Fruit fly (Drosophila melanogaster) whole organism, embryonic: ENCODE measurements around the gene CG15878.
A peak's percentile ranks its signal among the peaks of the same experiment; 100 is the strongest.

Experiments used
- Antp ChIP-seq: fragments of 200-800 bp; sonication (Bioruptor generic); optimal IDR thresholded peaks from 3 replicates; lab custom pipeline; 2016; ENCODE audit warnings: missing biosample characterization, missing genetic modification characterization
- Atf3 ChIP-seq: fragments of 200-800 bp; sonication (Bioruptor generic); optimal IDR thresholded peaks from 3 replicates; lab custom pipeline; 2016; ENCODE audit warnings: missing biosample characterization, missing genetic modification characterization
- B-H2 ChIP-seq: fragments of 200-800 bp; sonication (Bioruptor generic); optimal IDR thresholded peaks from 2 replicates; lab custom pipeline; 2018; ENCODE audit warnings: missing biosample characterization, mild to moderate bottlenecking, missing genetic modification characterization
- Bdp1 ChIP-seq: fragments of 200-800 bp; sonication (Bioruptor generic); optimal IDR thresholded peaks from 3 replicates; lab custom pipeline; 2016; ENCODE audit warnings: missing biosample characterization, missing genetic modification characterization
- CG10565 ChIP-seq: fragments of 200-800 bp; sonication (Bioruptor generic); optimal IDR thresholded peaks from 3 replicates; lab custom pipeline; 2016; ENCODE audit warnings: missing biosample characterization, mild to moderate bottlenecking, missing genetic modification characterization
- CG12071 ChIP-seq: fragments of 200-800 bp; sonication (Bioruptor generic); optimal IDR thresholded peaks from 3 replicates; lab custom pipeline; 2018; ENCODE audit warnings: missing biosample characterization, mild to moderate bottlenecking, missing genetic modification characterization
- CG12769 ChIP-seq: fragments of 200-800 bp; sonication (Bioruptor generic); optimal IDR thresholded peaks from 2 replicates; lab custom pipeline; 2019; ENCODE audit warnings: missing biosample characterization, mild to moderate bottlenecking, missing genetic modification characterization, moderate library complexity
- CG13424 ChIP-seq: fragments of 200-800 bp; sonication (Bioruptor generic); optimal IDR thresholded peaks from 2 replicates; lab custom pipeline; 2019; ENCODE audit warnings: missing biosample characterization, mild to moderate bottlenecking, missing genetic modification characterization, moderate library complexity
- CG14710 ChIP-seq: fragments of 200-800 bp; sonication (Bioruptor generic); optimal IDR thresholded peaks from 3 replicates; lab custom pipeline; 2019; ENCODE audit warnings: missing biosample characterization, mild to moderate bottlenecking, missing genetic modification characterization, moderate library complexity
- CG15073 ChIP-seq: fragments of 200-800 bp; sonication (Bioruptor generic); optimal IDR thresholded peaks from 2 replicates; lab custom pipeline; 2016; ENCODE audit warnings: missing biosample characterization, missing genetic modification characterization
- CG1529 ChIP-seq: fragments of 200-800 bp; sonication (Bioruptor generic); optimal IDR thresholded peaks from 3 replicates; lab custom pipeline; 2018; ENCODE audit warnings: missing biosample characterization, missing genetic modification characterization
- CG16815 ChIP-seq: fragments of 200-800 bp; sonication (Bioruptor generic); optimal IDR thresholded peaks from 3 replicates; lab custom pipeline; 2017; ENCODE audit warnings: missing biosample characterization, mild to moderate bottlenecking, missing genetic modification characterization
- CG18599 ChIP-seq: fragments of 200-800 bp; sonication (Bioruptor generic); optimal IDR thresholded peaks from 3 replicates; lab custom pipeline; 2017; ENCODE audit warnings: missing biosample characterization, missing genetic modification characterization, mild to moderate bottlenecking, moderate library complexity, missing genetic modification reagents
- CG30431 ChIP-seq: fragments of 200-800 bp; sonication (Bioruptor generic); optimal IDR thresholded peaks from 2 replicates; lab custom pipeline; 2017; ENCODE audit warnings: missing biosample characterization, missing genetic modification characterization
- CG5245 ChIP-seq: fragments of 200-800 bp; sonication (Bioruptor generic); optimal IDR thresholded peaks from 3 replicates; lab custom pipeline; 2016; ENCODE audit warnings: missing biosample characterization, missing genetic modification characterization
- CG7745 ChIP-seq: fragments of 200-800 bp; sonication (Bioruptor generic); optimal IDR thresholded peaks from 2 replicates; lab custom pipeline; 2018; ENCODE audit warnings: missing biosample characterization, mild to moderate bottlenecking, missing genetic modification characterization, moderate library complexity
- CG7987 ChIP-seq: fragments of 200-800 bp; sonication (Bioruptor generic); optimal IDR thresholded peaks from 2 replicates; lab custom pipeline; 2018; ENCODE audit warnings: missing biosample characterization, mild to moderate bottlenecking, missing genetic modification characterization, moderate library complexity
- CG8388 ChIP-seq: fragments of 200-800 bp; sonication (Bioruptor generic); optimal IDR thresholded peaks from 2 replicates; lab custom pipeline; 2019; ENCODE audit warnings: missing biosample characterization, mild to moderate bottlenecking, missing genetic modification characterization, moderate library complexity
- CG9876 ChIP-seq: fragments of 200-800 bp; sonication (Bioruptor generic); optimal IDR thresholded peaks from 2 replicates; lab custom pipeline; 2016; ENCODE audit warnings: missing biosample characterization, missing genetic modification characterization
- HHEX ChIP-seq: fragments of 200-800 bp; sonication (Bioruptor generic); optimal IDR thresholded peaks from 3 replicates; lab custom pipeline; 2017; ENCODE audit warnings: missing biosample characterization, mild to moderate bottlenecking, missing genetic modification characterization, missing genetic modification reagents
- Hey ChIP-seq: fragments of 200-800 bp; sonication (Bioruptor generic); optimal IDR thresholded peaks from 3 replicates; lab custom pipeline; 2018; ENCODE audit warnings: missing biosample characterization, mild to moderate bottlenecking, missing genetic modification characterization
- Hmr ChIP-seq: fragments of 200-800 bp; sonication (Bioruptor generic); optimal IDR thresholded peaks from 3 replicates; lab custom pipeline; 2017; ENCODE audit warnings: mild to moderate bottlenecking, missing biosample characterization, missing genetic modification reagents, missing genetic modification characterization
- Oli ChIP-seq: fragments of 200-800 bp; sonication (Bioruptor generic); optimal IDR thresholded peaks from 2 replicates; lab custom pipeline; 2018; ENCODE audit warnings: missing biosample characterization, mild to moderate bottlenecking, missing genetic modification characterization, moderate library complexity
- br ChIP-seq: fragments of >200 bp; optimal IDR thresholded peaks from 2 replicates; lab custom pipeline; 2017
- chinmo ChIP-seq: fragments of 200-800 bp; sonication (Bioruptor generic); IDR thresholded peaks from 4 replicates; pipeline ENCODE4 v1.3.6; 2022; ENCODE audit warnings: missing biosample characterization, missing genetic modification characterization; ENCODE audit not compliant: partially characterized antibody
- crp ChIP-seq, 2 experiments: fragments of 200-800 bp; sonication (Bioruptor generic); optimal IDR thresholded peaks; 2 replicates in 1 of 2; 3 replicates in 1 of 2; lab custom pipeline; 2017; ENCODE audit warnings: missing biosample characterization in 2 of 2, missing genetic modification characterization in 2 of 2, mild to moderate bottlenecking in 1 of 2, moderate library complexity in 1 of 2
- danr ChIP-seq: fragments of 200-800 bp; sonication (Bioruptor generic); IDR thresholded peaks from 2 replicates; pipeline ENCODE4 v1.3.6; 2022; ENCODE audit warnings: missing biosample characterization, missing genetic modification characterization
- dati ChIP-seq: fragments of 200-800 bp; sonication (Bioruptor generic); IDR thresholded peaks from 2 replicates; pipeline ENCODE4 v1.3.6; 2022; ENCODE audit warnings: missing biosample characterization, missing genetic modification characterization
- exex ChIP-seq: fragments of 200-800 bp; sonication (Bioruptor generic); optimal IDR thresholded peaks from 4 replicates; lab custom pipeline; 2018; ENCODE audit warnings: missing biosample characterization, mild to moderate bottlenecking, missing genetic modification characterization, moderate library complexity
- fu2 ChIP-seq: fragments of 200-800 bp; sonication (Bioruptor generic); optimal IDR thresholded peaks from 2 replicates; lab custom pipeline; 2016; ENCODE audit warnings: missing biosample characterization, missing genetic modification characterization
- grau ChIP-seq: fragments of 200-800 bp; optimal IDR thresholded peaks from 3 replicates; lab custom pipeline; 2019; ENCODE audit warnings: missing biosample characterization, mild to moderate bottlenecking, missing genetic modification characterization, moderate library complexity
- grn ChIP-seq: fragments of 200-800 bp; sonication (Bioruptor generic); optimal IDR thresholded peaks from 3 replicates; lab custom pipeline; 2017; ENCODE audit warnings: missing biosample characterization, missing genetic modification characterization
- hbn ChIP-seq: fragments of 200-800 bp; sonication (Bioruptor generic); IDR thresholded peaks from 2 replicates; pipeline ENCODE4 v1.3.6; 2022; ENCODE audit warnings: missing biosample characterization, missing genetic modification characterization; ENCODE audit not compliant: partially characterized antibody
- hth ChIP-seq: fragments of >200 bp; optimal IDR thresholded peaks from 2 replicates; lab custom pipeline; 2017; ENCODE audit warnings: inconsistent platforms
- insv ChIP-seq, 2 experiments: fragments of 200-800 bp; sonication (Bioruptor generic); optimal IDR thresholded peaks; 3 replicates each; lab custom pipeline; 2016 to 2018; ENCODE audit warnings: missing biosample characterization in 2 of 2, missing genetic modification characterization in 2 of 2
- nmo ChIP-seq: fragments of 200-800 bp; sonication (Bioruptor generic); optimal IDR thresholded peaks from 2 replicates; lab custom pipeline; 2018; ENCODE audit warnings: missing biosample characterization, mild to moderate bottlenecking, missing genetic modification characterization, moderate library complexity
- prd ChIP-seq, 3 experiments: fragments of >200 bp in 2 of 3; fragments of 200-800 bp in 1 of 3; sonication (Bioruptor generic) in 1 of 3; optimal IDR thresholded peaks in 2 of 3; IDR thresholded peaks in 1 of 3; 2 replicates in 2 of 3; 3 replicates in 1 of 3; pipeline versions ENCODE4 v1.3.6 to Lab custom; 2017 to 2022; ENCODE audit warnings: missing biosample characterization in 1 of 3, missing genetic modification characterization in 1 of 3
- psq ChIP-seq: fragments of 200-800 bp; sonication (Bioruptor generic); optimal IDR thresholded peaks from 2 replicates; lab custom pipeline; 2017; ENCODE audit warnings: missing biosample characterization, missing genetic modification characterization
- pzg ChIP-seq: fragments of 200-800 bp; sonication (Bioruptor generic); optimal IDR thresholded peaks from 3 replicates; lab custom pipeline; 2018; ENCODE audit warnings: missing biosample characterization, mild to moderate bottlenecking, missing genetic modification characterization, moderate library complexity
- salm ChIP-seq: fragments of 200-800 bp; sonication (Bioruptor generic); optimal IDR thresholded peaks from 2 replicates; lab custom pipeline; 2018; ENCODE audit warnings: missing biosample characterization, mild to moderate bottlenecking, missing genetic modification characterization
- schlank ChIP-seq: fragments of 200-800 bp; sonication (Bioruptor generic); optimal IDR thresholded peaks from 2 replicates; lab custom pipeline; 2018; ENCODE audit warnings: missing biosample characterization, mild to moderate bottlenecking, missing genetic modification characterization
- sd ChIP-seq: fragments of 200-800 bp; sonication (Bioruptor generic); optimal IDR thresholded peaks from 3 replicates; lab custom pipeline; 2018; ENCODE audit warnings: missing biosample characterization, mild to moderate bottlenecking, missing genetic modification characterization, moderate library complexity
- sens-2 ChIP-seq: fragments of 200-800 bp; sonication (Bioruptor generic); IDR thresholded peaks from 2 replicates; pipeline ENCODE4 v1.3.6; 2022; ENCODE audit warnings: missing biosample characterization, missing genetic modification characterization
- ttk ChIP-seq: fragments of 200-800 bp; sonication (Bioruptor generic); IDR thresholded peaks from 2 replicates; pipeline ENCODE4 v2.1.2; 2022; ENCODE audit warnings: missing biosample characterization, missing genetic modification characterization
- wor ChIP-seq: fragments of 200-800 bp; sonication (Bioruptor generic); IDR thresholded peaks from 2 replicates; pipeline ENCODE4 v1.3.6; 2022; ENCODE audit warnings: missing biosample characterization, missing genetic modification characterization

The CG15878 gene

DNA sequence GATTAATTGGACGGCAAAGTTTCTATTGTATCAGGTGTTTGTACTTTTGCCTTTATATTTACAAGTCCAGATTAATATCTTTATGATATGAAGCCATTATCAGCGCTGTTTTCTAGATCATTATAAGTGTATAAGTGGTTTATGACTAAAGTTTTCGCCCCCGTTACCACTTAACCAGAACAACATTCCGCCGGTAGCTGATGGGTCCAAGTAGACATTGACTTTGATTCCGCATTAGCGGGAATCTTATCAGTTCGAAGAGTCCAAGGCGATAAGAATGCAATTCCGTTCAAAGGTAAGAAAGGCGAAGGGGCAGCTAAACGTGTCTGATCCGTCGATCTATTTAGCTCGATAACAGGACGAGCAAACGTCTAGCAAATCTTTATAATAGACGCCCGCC is 20.8 kb downstream of the CG15878 start:
- TF ChIP-seq sd (tag; lab: Kevin White, UChicago) (peak; percentile 62), grn (GFP tag; lab: Kevin White, UChicago) (peak; percentile 41), Hey (tag; lab: Kevin White, UChicago) (peak; percentile 74), crp (GFP tag; optimal IDR thresholded peaks at IDR 0.05; lab: Kevin White, UChicago) (no peak), exex (tag; lab: Kevin White, UChicago) (peak; percentile 34), insv (GFP tag; optimal IDR thresholded peaks at IDR 0.05; lab: Kevin White, UChicago) (no peak), CG1529 (GFP tag; lab: Kevin White, UChicago) (no peak)
- TF ChIP-seq, all 482 proteins: peak for 4

DNA sequence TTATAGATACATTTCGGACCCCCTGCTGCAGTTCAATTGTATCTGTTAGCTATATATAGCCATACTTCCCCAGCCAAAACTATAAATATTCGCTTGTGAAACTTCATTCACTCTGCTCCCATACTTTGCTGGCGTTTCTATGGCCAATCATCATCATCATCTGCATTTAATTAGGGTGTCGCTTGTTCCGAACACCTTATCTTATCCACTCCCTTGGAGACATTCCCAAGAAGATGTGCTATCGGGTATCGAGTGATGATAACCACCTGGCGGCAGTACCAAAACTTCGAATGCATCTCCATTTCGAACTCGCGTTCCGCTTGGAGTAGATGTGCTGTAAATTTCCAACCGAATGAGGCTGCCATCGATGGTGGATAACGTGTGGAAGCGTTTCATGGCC is 26.7 kb downstream of the CG15878 start, which contains the start of gene CG13810:
TSS of gene CG13810 (plus strand) at position 301 of the 400 bp plus-strand sequence.
- TF ChIP-seq CG16815 (GFP tag; lab: Kevin White, UChicago) (no peak), br (no peak), hth (lab: Kevin White, UChicago) (no peak), CG5245 (GFP tag; lab: Kevin White, UChicago) (no peak), dati (GFP tag; lab: Robert Waterston, UW) (no peak), psq (no peak), sens-2 (GFP tag; lab: Robert Waterston, UW) (no peak)

DNA sequence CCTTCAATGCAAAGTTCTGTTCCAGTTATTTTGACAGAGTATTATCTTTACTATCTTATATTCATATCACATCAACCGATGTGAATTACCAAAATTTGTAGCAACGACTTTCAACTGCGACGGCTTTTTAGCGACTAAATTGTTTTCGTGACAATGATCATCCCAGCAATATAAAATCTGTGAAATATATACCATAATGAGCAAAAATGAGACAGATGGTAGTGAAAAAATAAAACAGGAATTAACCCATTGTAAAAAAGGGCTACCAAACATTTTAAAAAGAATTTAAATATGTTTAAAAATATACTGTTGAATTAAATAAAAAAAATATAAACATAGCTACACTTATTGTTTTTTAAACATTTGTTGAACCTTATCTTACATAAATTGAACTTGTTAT is 38.1 kb downstream of the CG15878 start, which contains the start of gene CG15820:
TSS of gene CG15820 (minus strand) at position 101 of the 400 bp plus-strand sequence.
- TF ChIP-seq CG9876 (no peak), wor (GFP tag; lab: Robert Waterston, UW) (no peak), pzg (GFP tag; lab: Kevin White, UChicago) (no peak), CG30431 (GFP tag; lab: Kevin White, UChicago) (no peak), fu2 (no peak), Antp (GFP tag; lab: Kevin White, UChicago) (no peak), Hmr (GFP tag; lab: Kevin White, UChicago) (no peak), Oli (tag; lab: Kevin White, UChicago) (no peak), danr (GFP tag; lab: Robert Waterston, UW) (no peak), CG8388 (GFP tag; lab: Kevin White, UChicago) (no peak), B-H2 (GFP tag; lab: Kevin White, UChicago) (no peak), CG14710 (no peak)

DNA sequence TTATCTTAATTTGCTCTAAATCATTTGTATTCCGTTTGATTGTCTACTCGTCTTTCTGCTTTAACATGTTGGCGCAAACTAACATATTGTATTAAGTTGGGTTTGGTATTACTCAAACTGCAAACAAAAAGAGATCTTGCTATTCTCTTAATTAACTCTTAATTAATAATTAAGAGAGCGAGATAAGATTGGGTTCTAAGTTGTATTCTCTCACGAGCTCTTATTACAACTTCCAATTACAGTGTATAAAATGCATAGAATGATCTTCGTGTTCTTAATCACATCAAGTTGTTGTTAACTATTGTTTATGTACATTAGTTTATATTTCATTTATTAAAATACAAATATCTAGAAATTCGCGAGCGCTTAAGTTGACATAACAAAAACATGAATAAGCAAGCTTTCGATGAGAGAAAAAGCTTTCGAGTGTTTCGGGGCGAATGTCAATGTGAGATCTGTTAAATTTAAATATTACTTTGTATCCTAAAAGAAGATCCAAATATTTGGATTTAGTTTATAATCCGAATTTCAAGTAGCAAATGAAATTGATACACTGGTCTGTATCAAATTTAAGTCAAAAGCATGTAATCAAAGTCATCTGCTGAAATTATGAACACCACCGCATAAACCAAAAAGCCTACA is 41.3 kb downstream of the CG15878 start, which contains the start of gene CG5704:
TSS of gene CG5704 (minus strand) at position 87 of the 642 bp plus-strand sequence.
- TF ChIP-seq ttk (GFP tag; lab: Robert Waterston, UW) (no peak), HHEX (no peak), hbn (GFP tag; lab: Robert Waterston, UW) (no peak), Atf3 (GFP tag; lab: Kevin White, UChicago) (no peak), CG7987 (GFP tag; lab: Kevin White, UChicago) (no peak), grau (no peak), Antp (GFP tag; lab: Kevin White, UChicago) (no peak), schlank (tag; lab: Kevin White, UChicago) (no peak), CG12769 (no peak), salm (tag; lab: Kevin White, UChicago) (no peak), CG7745 (no peak), CG10565 (GFP tag; lab: Kevin White, UChicago) (no peak), sd (tag; lab: Kevin White, UChicago) (peak; percentile 30), CG12071 (GFP tag; lab: Kevin White, UChicago) (no peak), Bdp1 (GFP tag; lab: Kevin White, UChicago) (no peak), nmo (GFP tag; lab: Kevin White, UChicago) (no peak), chinmo (GFP tag; lab: Robert Waterston, UW) (0 out of 4 replicates have a peak, but pooled peaks have one; percentile 35), prd (optimal IDR thresholded peaks at IDR 0.05; lab: Kevin White, UChicago) (no peak), prd (GFP tag; IDR thresholded peaks at IDR 0.05; lab: Robert Waterston, UW) (no peak), CG15073 (GFP tag; lab: Kevin White, UChicago) (no peak), CG13424 (tag; lab: Kevin White, UChicago) (no peak), CG18599 (GFP tag; lab: Kevin White, UChicago) (no peak)
